Fruit fly (Drosophila melanogaster): ENCODE measurements around the gene Cadps.

- TF ChIP-seq Dfd (GFP tag; optimal IDR thresholded peaks at IDR 0.05) (no peak), Abd-B (GFP tag; optimal IDR thresholded peaks at IDR 0.05) (no peak), dl (GFP tag; optimal IDR thresholded peaks at IDR 0.05; ENCODE audit: insufficient read depth in 1 of 2, partially characterized antibody in 2 of 2) (no peak), tai (GFP tag; optimal IDR thresholded peaks at IDR 0.05) (no peak), OdsH (GFP tag; optimal IDR thresholded peaks at IDR 0.05) (no peak), GATAd (GFP tag; optimal IDR thresholded peaks at IDR 0.05) (no peak), Rel (GFP tag; optimal IDR thresholded peaks at IDR 0.05) (no peak), Rel (tag; optimal IDR thresholded peaks at IDR 0.05) (no peak), CrebA (GFP tag; optimal IDR thresholded peaks at IDR 0.05; ENCODE audit: borderline replicate concordance) (no peak), Jra (GFP tag; optimal IDR thresholded peaks at IDR 0.05) (no peak), psq (GFP tag; optimal IDR thresholded peaks at IDR 0.05) (no peak), jim (GFP tag; optimal IDR thresholded peaks at IDR 0.05) (no peak), usp (GFP tag; optimal IDR thresholded peaks at IDR 0.05) (no peak), Mio (GFP tag; optimal IDR thresholded peaks at IDR 0.05) (no peak)
These were observed 7.6 kb downstream of the Cadps start for dm6 chr4:1238252-1238651.

Data from whole organism, wandering third instar larva.